Fruit fly (Drosophila melanogaster) whole organism, embryonic: ENCODE measurements around the gene CNMaR.

Experiments used
- Adf1 ChIP-seq: fragments of 200-800 bp; sonication (Bioruptor generic); IDR thresholded peaks from 2 replicates; pipeline ENCODE4 v1.3.6; 2022; ENCODE audit warnings: missing biosample characterization, missing genetic modification characterization
- Bdp1 ChIP-seq: fragments of 200-800 bp; sonication (Bioruptor generic); optimal IDR thresholded peaks from 3 replicates; lab custom pipeline; 2016; ENCODE audit warnings: missing biosample characterization, missing genetic modification characterization
- Blimp-1 ChIP-seq: fragments of 200-800 bp; sonication (Bioruptor generic); optimal IDR thresholded peaks from 3 replicates; lab custom pipeline; 2018; ENCODE audit warnings: missing biosample characterization, missing genetic modification characterization, mild to moderate bottlenecking, moderate library complexity, missing genetic modification reagents
- CG10654 ChIP-seq: fragments of 200-800 bp; sonication (Bioruptor generic); optimal IDR thresholded peaks from 2 replicates; lab custom pipeline; 2016; ENCODE audit warnings: missing biosample characterization, missing genetic modification characterization
- CG10959 ChIP-seq: fragments of 200-800 bp; sonication (Bioruptor generic); IDR thresholded peaks from 2 replicates; pipeline ENCODE4 v1.3.6; 2022; ENCODE audit warnings: missing biosample characterization, missing genetic modification characterization
- CG11723 ChIP-seq: fragments of 200-800 bp; sonication (Bioruptor generic); optimal IDR thresholded peaks from 2 replicates; lab custom pipeline; 2017; ENCODE audit warnings: missing biosample characterization, mild to moderate bottlenecking, missing genetic modification characterization
- CG12659 ChIP-seq: fragments of 200-800 bp; sonication (Bioruptor generic); optimal IDR thresholded peaks from 3 replicates; lab custom pipeline; 2017; ENCODE audit warnings: mild to moderate bottlenecking, missing biosample characterization, missing genetic modification reagents, missing genetic modification characterization
- CG12744 ChIP-seq: fragments of 200-800 bp; sonication (Bioruptor generic); optimal IDR thresholded peaks from 2 replicates; lab custom pipeline; 2016; ENCODE audit warnings: missing biosample characterization, missing genetic modification characterization
- CG12942 ChIP-seq: fragments of 200-800 bp; sonication (Bioruptor generic); optimal IDR thresholded peaks from 3 replicates; lab custom pipeline; 2016; ENCODE audit warnings: missing biosample characterization, missing genetic modification characterization
- CG16815 ChIP-seq: fragments of 200-800 bp; sonication (Bioruptor generic); optimal IDR thresholded peaks from 3 replicates; lab custom pipeline; 2017; ENCODE audit warnings: missing biosample characterization, mild to moderate bottlenecking, missing genetic modification characterization
- CG2116 ChIP-seq: fragments of 200-800 bp; sonication (Bioruptor generic); optimal IDR thresholded peaks from 3 replicates; lab custom pipeline; 2018; ENCODE audit warnings: missing biosample characterization, mild to moderate bottlenecking, missing genetic modification characterization
- CG2678 ChIP-seq: fragments of 200-800 bp; sonication (Bioruptor generic); optimal IDR thresholded peaks from 3 replicates; lab custom pipeline; 2019; ENCODE audit warnings: missing biosample characterization, mild to moderate bottlenecking, missing genetic modification characterization, moderate library complexity
- CG30020 ChIP-seq: fragments of 200-800 bp; optimal IDR thresholded peaks from 2 replicates; lab custom pipeline; 2019; ENCODE audit warnings: missing biosample characterization, mild to moderate bottlenecking, missing genetic modification characterization, moderate library complexity
- CG31365 ChIP-seq: fragments of 200-800 bp; sonication (Bioruptor generic); optimal IDR thresholded peaks from 2 replicates; lab custom pipeline; 2018; ENCODE audit warnings: missing biosample characterization, mild to moderate bottlenecking, missing genetic modification characterization
- CG31388 ChIP-seq: fragments of 200-800 bp; sonication (Bioruptor generic); optimal IDR thresholded peaks from 2 replicates; lab custom pipeline; 2016; ENCODE audit warnings: missing biosample characterization, missing genetic modification characterization
- CG34224 ChIP-seq: fragments of 200-800 bp; sonication (Bioruptor generic); IDR thresholded peaks from 3 replicates; pipeline ENCODE4 v1.3.6; 2022; ENCODE audit warnings: missing biosample characterization, missing genetic modification characterization; ENCODE audit not compliant: partially characterized antibody
- CG4404 ChIP-seq: fragments of 200-800 bp; sonication (Bioruptor generic); IDR thresholded peaks from 2 replicates; pipeline ENCODE4 v1.3.6; 2022; ENCODE audit warnings: missing biosample characterization, missing genetic modification characterization
- CG6175 ChIP-seq: fragments of 200-800 bp; sonication (Bioruptor generic); IDR thresholded peaks from 3 replicates; pipeline ENCODE4 v1.3.6; 2022; ENCODE audit warnings: missing biosample characterization, missing genetic modification characterization
- CG7357 ChIP-seq: fragments of 200-800 bp; sonication (Bioruptor generic); IDR thresholded peaks from 3 replicates; pipeline ENCODE4 v1.3.6; 2022; ENCODE audit warnings: missing biosample characterization, missing genetic modification characterization
- CG7839 ChIP-seq: fragments of 200-800 bp; sonication (Bioruptor generic); optimal IDR thresholded peaks from 3 replicates; lab custom pipeline; 2018; ENCODE audit warnings: missing biosample characterization, mild to moderate bottlenecking, missing genetic modification characterization, moderate library complexity
- CG8944 ChIP-seq: fragments of 200-800 bp; sonication (Bioruptor generic); optimal IDR thresholded peaks from 3 replicates; lab custom pipeline; 2016; ENCODE audit warnings: missing biosample characterization, missing genetic modification characterization
- CG9876 ChIP-seq: fragments of 200-800 bp; sonication (Bioruptor generic); optimal IDR thresholded peaks from 2 replicates; lab custom pipeline; 2016; ENCODE audit warnings: missing biosample characterization, missing genetic modification characterization
- Dbx ChIP-seq: fragments of 200-800 bp; sonication (Bioruptor generic); IDR thresholded peaks from 3 replicates; pipeline ENCODE4 v1.3.6; 2022; ENCODE audit warnings: missing biosample characterization, missing genetic modification characterization
- Dfd ChIP-seq, 2 experiments: fragments of >200 bp; optimal IDR thresholded peaks; 2 replicates each; lab custom pipeline; 2017; ENCODE audit warnings: missing biosample characterization in 2 of 2, missing genetic modification characterization in 2 of 2
- Dip3 ChIP-seq: fragments of 200-800 bp; sonication (Bioruptor generic); optimal IDR thresholded peaks from 3 replicates; lab custom pipeline; 2016; ENCODE audit warnings: missing biosample characterization, missing genetic modification characterization
- Elba2 ChIP-seq: fragments of 200-800 bp; sonication (Bioruptor generic); optimal IDR thresholded peaks from 3 replicates; lab custom pipeline; 2016; ENCODE audit warnings: missing biosample characterization, missing genetic modification characterization
- Hand ChIP-seq: fragments of 200-800 bp; sonication (Bioruptor generic); optimal IDR thresholded peaks from 2 replicates; lab custom pipeline; 2017; ENCODE audit warnings: mild to moderate bottlenecking, missing biosample characterization, missing genetic modification reagents, missing genetic modification characterization
- HmgD ChIP-seq: fragments of 200-800 bp; sonication (Bioruptor generic); optimal IDR thresholded peaks from 3 replicates; lab custom pipeline; 2016; ENCODE audit warnings: missing biosample characterization, missing genetic modification characterization
- Hr3 ChIP-seq: fragments of 200-800 bp; sonication (Bioruptor generic); optimal IDR thresholded peaks from 3 replicates; lab custom pipeline; 2016; ENCODE audit warnings: missing biosample characterization, missing genetic modification characterization
- Meics ChIP-seq: fragments of 200-800 bp; sonication (Bioruptor generic); optimal IDR thresholded peaks from 2 replicates; lab custom pipeline; 2017; ENCODE audit warnings: missing biosample characterization, mild to moderate bottlenecking, missing genetic modification characterization
- Nf-YC ChIP-seq: fragments of 200-800 bp; optimal IDR thresholded peaks from 3 replicates; lab custom pipeline; 2019; ENCODE audit warnings: missing biosample characterization, mild to moderate bottlenecking, missing genetic modification characterization, moderate library complexity
- Rfx ChIP-seq: fragments of 200-800 bp; sonication (Bioruptor generic); IDR thresholded peaks from 2 replicates; pipeline ENCODE4 v1.3.6; 2022; ENCODE audit warnings: missing biosample characterization, missing genetic modification characterization
- Side ChIP-seq: fragments of 200-800 bp; sonication (Bioruptor generic); optimal IDR thresholded peaks from 2 replicates; lab custom pipeline; 2016; ENCODE audit warnings: missing biosample characterization, missing genetic modification characterization
- YL-1 ChIP-seq: fragments of 200-800 bp; sonication (Bioruptor generic); optimal IDR thresholded peaks from 3 replicates; lab custom pipeline; 2017; ENCODE audit warnings: missing biosample characterization, mild to moderate bottlenecking, missing genetic modification characterization
- ato ChIP-seq: fragments of 200-800 bp; sonication (Bioruptor generic); IDR thresholded peaks from 2 replicates; pipeline ENCODE4 v1.3.6; 2022; ENCODE audit warnings: missing biosample characterization, missing genetic modification characterization; ENCODE audit not compliant: partially characterized antibody
- chinmo ChIP-seq: fragments of 200-800 bp; sonication (Bioruptor generic); IDR thresholded peaks from 4 replicates; pipeline ENCODE4 v1.3.6; 2022; ENCODE audit warnings: missing biosample characterization, missing genetic modification characterization; ENCODE audit not compliant: partially characterized antibody
- esg ChIP-seq: fragments of 200-800 bp; sonication (Bioruptor generic); conservative IDR thresholded peaks from 2 replicates; pipeline ENCODE4 v1.3.6; 2022; ENCODE audit warnings: missing biosample characterization, missing genetic modification characterization
- fd96Cb ChIP-seq: fragments of 200-800 bp; sonication (Bioruptor generic); optimal IDR thresholded peaks from 2 replicates; lab custom pipeline; 2018; ENCODE audit warnings: missing biosample characterization, mild to moderate bottlenecking, missing genetic modification characterization, moderate library complexity
- grn ChIP-seq: fragments of 200-800 bp; sonication (Bioruptor generic); optimal IDR thresholded peaks from 3 replicates; lab custom pipeline; 2017; ENCODE audit warnings: missing biosample characterization, missing genetic modification characterization
- kah ChIP-seq: fragments of 200-800 bp; sonication (Bioruptor generic); optimal IDR thresholded peaks from 2 replicates; lab custom pipeline; 2018; ENCODE audit warnings: missing biosample characterization, mild to moderate bottlenecking, missing genetic modification characterization
- ken ChIP-seq: fragments of 200-800 bp; sonication (Bioruptor generic); IDR thresholded peaks from 3 replicates; pipeline ENCODE4 v1.3.6; 2022; ENCODE audit warnings: missing biosample characterization, missing genetic modification characterization
- onecut ChIP-seq: fragments of 200-800 bp; sonication (Bioruptor generic); IDR thresholded peaks from 2 replicates; pipeline ENCODE4 v1.3.6; 2022; ENCODE audit warnings: missing biosample characterization, missing genetic modification characterization
- pho ChIP-seq: fragments of 200-800 bp; sonication (Bioruptor generic); optimal IDR thresholded peaks from 2 replicates; lab custom pipeline; 2016; ENCODE audit warnings: missing biosample characterization, missing genetic modification characterization
- sens ChIP-seq: fragments of 200-800 bp; sonication (Bioruptor generic); peaks from one replicate; lab custom pipeline; 2016; ENCODE audit warnings: missing biosample characterization, missing genetic modification characterization
- seq ChIP-seq: fragments of 200-800 bp; sonication (Bioruptor generic); IDR thresholded peaks from 2 replicates; pipeline ENCODE4 v1.3.6; 2022; ENCODE audit warnings: missing biosample characterization, missing genetic modification characterization
- sima ChIP-seq: fragments of 200-800 bp; sonication (Bioruptor generic); optimal IDR thresholded peaks from 2 replicates; lab custom pipeline; 2016; ENCODE audit warnings: missing biosample characterization, missing genetic modification characterization
- slp2 ChIP-seq: fragments of 200-800 bp; sonication (Bioruptor generic); optimal IDR thresholded peaks from 2 replicates; lab custom pipeline; 2016; ENCODE audit warnings: missing biosample characterization, missing genetic modification characterization
- stwl ChIP-seq: fragments of 200-800 bp; sonication (Bioruptor generic); optimal IDR thresholded peaks from 3 replicates; lab custom pipeline; 2018; ENCODE audit warnings: missing biosample characterization, mild to moderate bottlenecking, missing genetic modification characterization, moderate library complexity
- tio ChIP-seq: fragments of 200-800 bp; sonication (Bioruptor generic); optimal IDR thresholded peaks from 2 replicates; lab custom pipeline; 2017; ENCODE audit warnings: missing biosample characterization, missing genetic modification characterization, inconsistent platforms
- vvl ChIP-seq: fragments of 200-800 bp; sonication (Bioruptor generic); IDR thresholded peaks from 2 replicates; pipeline ENCODE4 v1.3.6; 2022; ENCODE audit warnings: missing biosample characterization, missing genetic modification characterization
- zen2 ChIP-seq: fragments of 200-800 bp; sonication (Bioruptor generic); IDR thresholded peaks from 3 replicates; pipeline ENCODE4 v1.3.6; 2022; ENCODE audit warnings: missing biosample characterization, missing genetic modification characterization; ENCODE audit not compliant: partially characterized antibody

Gene CNMaR

dm6 chr3L:9704162-9704748, 60.3 kb downstream of the CNMaR start, which contains the start of gene CG16711 (continued):
- TF ChIP-seq CG12659 (GFP tag; lab: Kevin White, UChicago) (peak; percentile 18), Side (no peak), CG2116 (GFP tag; lab: Kevin White, UChicago) (peak; percentile 92), CG8944 (GFP tag; lab: Kevin White, UChicago) (no peak), Blimp-1 (GFP tag; lab: Kevin White, UChicago) (no peak), CG10654 (GFP tag; lab: Kevin White, UChicago) (no peak), HmgD (no peak), CG2678 (tag; lab: Kevin White, UChicago) (no peak), CG11723 (GFP tag; lab: Kevin White, UChicago) (no peak), YL-1 (GFP tag; lab: Kevin White, UChicago) (peak; percentile 68), Nf-YC (tag; lab: Kevin White, UChicago) (peak; percentile 97), onecut (GFP tag; lab: Robert Waterston, UW) (peak; percentile 95), Rfx (GFP tag; lab: Robert Waterston, UW) (no peak), seq (no peak), kah (GFP tag; lab: Kevin White, UChicago) (no peak), tio (GFP tag; lab: Kevin White, UChicago) (no peak), stwl (tag; lab: Kevin White, UChicago) (peak; percentile 67), vvl (GFP tag; lab: Robert Waterston, UW) (peak; percentile 30; the same call in 1 of the 2 replicates), Bdp1 (GFP tag; lab: Kevin White, UChicago) (no peak), CG7357 (no peak), CG6175 (GFP tag; lab: Robert Waterston, UW) (no peak), Adf1 (GFP tag; lab: Robert Waterston, UW) (no peak; the same call in 1 of the 2 replicates), CG16815 (no peak), CG4404 (GFP tag; lab: Robert Waterston, UW) (no peak), slp2 (GFP tag; lab: Kevin White, UChicago) (no peak), fd96Cb (tag; lab: Kevin White, UChicago) (no peak), grn (no peak), ken (GFP tag; lab: Robert Waterston, UW) (no peak), Dip3 (no peak), zen2 (peak; percentile 94), Hr3 (GFP tag; lab: Kevin White, UChicago) (no peak), Meics (no peak), CG9876 (no peak), sima (GFP tag; lab: Kevin White, UChicago) (no peak), sens (peak; percentile 86), Dfd (GFP tag; optimal IDR thresholded peaks at IDR 0.05; lab: Kevin White, UChicago) (no peak), chinmo (GFP tag; lab: Robert Waterston, UW) (peak; percentile 95), CG7839 (tag; lab: Kevin White, UChicago) (no peak), CG12942 (GFP tag; lab: Kevin White, UChicago) (no peak), pho (GFP tag; lab: Kevin White, UChicago) (no peak), CG10959 (GFP tag; lab: Robert Waterston, UW) (no peak), Hand (GFP tag; lab: Kevin White, UChicago) (no peak), CG31388 (GFP tag; lab: Kevin White, UChicago) (no peak), ato (GFP tag; lab: Robert Waterston, UW) (peak; percentile 93), Dbx (no peak), CG12744 (no peak), CG30020 (no peak), esg (no peak), Elba2 (GFP tag; lab: Kevin White, UChicago) (peak; percentile 40), CG34224 (GFP tag; lab: Robert Waterston, UW) (peak; percentile 96), CG31365 (tag; lab: Kevin White, UChicago) (no peak)
